Fruit fly (Drosophila melanogaster): Measurements from ENCODE around the gene IP3K1.

Gene IP3K1

DNA sequence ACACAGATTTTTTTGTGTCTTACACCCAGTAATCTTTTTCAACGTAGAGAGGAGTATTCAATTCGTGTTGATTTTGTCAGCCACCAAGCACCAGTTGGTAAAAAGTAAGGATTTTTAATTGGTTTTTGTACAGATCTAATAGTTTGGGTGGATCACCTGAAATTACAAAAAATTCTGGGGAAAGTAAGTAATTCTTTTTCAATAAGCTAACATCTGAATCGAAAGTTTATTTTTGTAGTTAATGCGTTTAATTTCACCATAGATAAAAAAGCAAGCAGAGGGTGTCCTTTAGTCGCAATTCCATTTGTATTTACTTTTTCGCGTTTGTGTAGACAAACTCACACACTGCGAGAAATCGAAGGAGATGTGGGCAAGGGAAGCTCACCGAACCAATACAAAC is 27.4 kb upstream of the IP3K1 start:
- TF ChIP-seq CG34367 (tag; optimal IDR thresholded peaks at IDR 0.05) (no peak), CG14655 (GFP tag; optimal IDR thresholded peaks at IDR 0.05) (peak; percentile 13), CG15710 (tag; optimal IDR thresholded peaks at IDR 0.05) (peak; percentile 30), CG8159 (tag; optimal IDR thresholded peaks at IDR 0.05) (peak; percentile 37), CG13204 (GFP tag; optimal IDR thresholded peaks at IDR 0.05) (no peak)

DNA sequence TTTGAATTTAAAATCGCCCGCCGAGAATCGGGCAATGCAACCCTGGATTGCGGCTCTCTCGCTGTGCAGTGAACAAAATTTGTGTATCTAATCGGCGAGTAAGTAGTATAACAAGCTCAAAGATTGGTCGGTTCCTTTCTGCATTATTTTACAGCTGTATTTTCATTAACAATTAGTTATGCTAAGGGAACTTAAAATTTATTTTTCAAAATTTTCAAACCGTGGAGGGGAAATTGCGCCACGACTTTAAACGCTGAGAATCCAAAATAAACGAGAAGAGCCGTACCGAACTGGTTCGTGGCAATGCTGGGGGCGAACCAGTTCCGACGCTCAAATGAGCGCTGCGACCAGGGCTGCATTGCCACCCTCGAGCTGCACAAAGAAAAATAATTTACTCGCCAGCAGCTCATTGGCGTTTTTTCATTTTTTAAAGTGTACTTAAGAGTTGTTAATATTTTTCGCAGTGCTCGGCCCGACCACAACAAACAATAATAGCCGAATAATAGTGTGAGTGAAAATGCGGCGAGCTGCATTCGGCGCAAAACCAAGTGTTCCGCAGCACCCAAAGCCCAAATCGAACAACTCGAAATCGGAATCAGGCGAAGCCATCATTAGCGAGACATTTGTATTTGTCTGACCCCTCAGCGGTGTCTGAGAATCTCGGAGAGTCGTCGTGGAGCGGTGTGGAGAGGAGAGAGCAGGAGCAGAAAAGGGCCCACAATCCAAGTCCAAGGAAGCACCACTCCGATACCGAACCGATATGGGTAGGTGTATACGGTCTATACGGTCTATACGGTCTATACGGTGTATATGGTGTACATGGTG is 24.0 kb upstream of the IP3K1 start, which contains the start of gene zf30C:
Gene zf30C (plus strand): TSS at position 353 of the 825 bp plus-strand sequence.
- TF ChIP-seq Snoo (tag; optimal IDR thresholded peaks at IDR 0.05) (peak; percentile 78), Pif1A (GFP tag; optimal IDR thresholded peaks at IDR 0.05) (peak; percentile 94), CG9948 (tag; optimal IDR thresholded peaks at IDR 0.05) (peak; percentile 62), CG34367 (tag; optimal IDR thresholded peaks at IDR 0.05) (peak; percentile 56), Pif1B (GFP tag; optimal IDR thresholded peaks at IDR 0.05) (peak; percentile 85), rn (GFP tag; IDR thresholded peaks at IDR 0.05) (peak; percentile 85), CG15710 (tag; optimal IDR thresholded peaks at IDR 0.05) (peak; percentile 51), CG14655 (GFP tag; optimal IDR thresholded peaks at IDR 0.05) (peak; percentile 80), Ets98B (GFP tag; IDR thresholded peaks at IDR 0.05) (peak; percentile 90), CG13204 (GFP tag; optimal IDR thresholded peaks at IDR 0.05) (no peak), CG32121 (GFP tag; IDR thresholded peaks at IDR 0.05) (peak; percentile 82), D1 (tag; optimal IDR thresholded peaks at IDR 0.05) (peak; percentile 37), CG4496 (GFP tag; IDR thresholded peaks at IDR 0.05) (peak; percentile 89), CG8301 (tag; optimal IDR thresholded peaks at IDR 0.05) (peak; percentile 71), CG8159 (tag; optimal IDR thresholded peaks at IDR 0.05) (peak; percentile 73), CG17806 (tag; optimal IDR thresholded peaks at IDR 0.05) (peak; percentile 70), fd96Ca (GFP tag; IDR thresholded peaks at IDR 0.05) (peak; percentile 89), CG12605 (GFP tag; IDR thresholded peaks at IDR 0.05) (peak; percentile 73; the same call in 1 of the 2 replicates), EcR (GFP tag; optimal IDR thresholded peaks at IDR 0.05) (no peak), CG10348 (GFP tag; IDR thresholded peaks at IDR 0.05) (peak; percentile 64; the same call in 1 of the 2 replicates), gl (tag; optimal IDR thresholded peaks at IDR 0.05) (no peak)

DNA sequence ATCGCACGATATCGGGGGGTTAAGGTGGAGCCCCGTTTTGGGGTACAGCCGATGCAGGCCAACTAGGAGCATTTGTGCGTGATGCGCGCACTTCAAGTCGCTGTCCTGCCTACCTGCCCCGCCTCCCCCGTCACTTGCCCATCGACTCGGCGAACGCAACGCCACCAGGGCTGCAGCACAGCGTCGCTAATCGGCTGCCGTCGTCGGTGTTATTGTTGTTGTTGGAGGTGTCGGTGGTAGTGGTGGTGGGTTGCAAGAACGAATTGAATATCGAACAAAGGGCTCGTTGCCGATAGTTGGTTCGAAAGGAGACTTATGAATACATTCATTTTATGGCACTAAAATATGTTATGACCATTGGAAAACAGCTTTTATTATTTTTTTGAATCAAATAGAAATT is 23.3 kb upstream of the IP3K1 start:
- TF ChIP-seq Pif1B (GFP tag; optimal IDR thresholded peaks at IDR 0.05) (peak; percentile 15), fd96Ca (GFP tag; IDR thresholded peaks at IDR 0.05) (peak; percentile 87), rn (GFP tag; IDR thresholded peaks at IDR 0.05) (peak; percentile 34; the same call in 1 of the 2 replicates), CG4496 (GFP tag; IDR thresholded peaks at IDR 0.05) (peak; percentile 51), gl (tag; optimal IDR thresholded peaks at IDR 0.05) (no peak), Ets98B (GFP tag; IDR thresholded peaks at IDR 0.05) (peak; percentile 68), CG12605 (GFP tag; IDR thresholded peaks at IDR 0.05) (peak; percentile 33; the same call in 1 of the 2 replicates), CG15710 (tag; optimal IDR thresholded peaks at IDR 0.05) (peak; percentile 35), CG13204 (GFP tag; optimal IDR thresholded peaks at IDR 0.05) (no peak), CG8159 (tag; optimal IDR thresholded peaks at IDR 0.05) (no peak), CG17806 (tag; optimal IDR thresholded peaks at IDR 0.05) (no peak), CG14655 (GFP tag; optimal IDR thresholded peaks at IDR 0.05) (no peak), CG10348 (GFP tag; IDR thresholded peaks at IDR 0.05) (no peak), CG8301 (tag; optimal IDR thresholded peaks at IDR 0.05) (no peak), CG32121 (GFP tag; IDR thresholded peaks at IDR 0.05) (peak; percentile 63), CG34367 (tag; optimal IDR thresholded peaks at IDR 0.05) (no peak), Snoo (tag; optimal IDR thresholded peaks at IDR 0.05) (peak; percentile 2), EcR (GFP tag; optimal IDR thresholded peaks at IDR 0.05) (peak; percentile 45), D1 (tag; optimal IDR thresholded peaks at IDR 0.05) (no peak), CG9948 (tag; optimal IDR thresholded peaks at IDR 0.05) (no peak), Pif1A (GFP tag; optimal IDR thresholded peaks at IDR 0.05) (no peak)

DNA sequence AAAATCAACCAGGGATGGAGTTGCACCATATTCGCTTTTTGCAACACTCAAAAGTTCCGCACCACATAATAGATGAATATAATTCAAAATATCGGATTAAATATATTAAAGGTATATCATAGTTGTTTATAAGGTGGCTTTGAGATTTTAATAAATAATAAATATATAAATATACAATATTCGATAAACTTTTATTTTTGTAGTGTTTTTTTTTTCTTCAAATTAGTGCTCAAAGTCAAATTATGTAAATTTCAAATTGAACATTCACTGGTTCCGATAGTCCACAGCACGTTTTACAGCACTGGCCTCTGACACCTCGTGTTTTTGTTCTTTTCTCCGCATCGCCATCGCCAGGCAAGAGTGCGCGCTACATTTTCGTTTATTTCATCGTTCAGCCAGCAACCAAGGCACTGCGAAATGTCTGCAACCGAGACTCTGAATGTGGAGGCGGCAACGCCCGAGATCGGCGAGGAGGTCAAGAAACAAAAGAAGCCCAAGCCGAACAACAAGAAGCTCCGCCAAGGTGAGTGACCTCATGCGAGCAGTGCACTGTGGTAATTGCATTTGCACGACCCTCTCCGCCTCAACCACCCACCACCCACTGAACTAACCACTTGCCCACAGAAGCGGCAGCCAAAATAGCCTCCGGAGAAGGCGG is 18.8 kb upstream of the IP3K1 start, which contains the start of the genes Taf11 and und:
Gene Taf11 (minus strand): TSS at position 51 of the 658 bp plus-strand sequence.
Gene und (plus strand): TSS at position 158 of the 658 bp plus-strand sequence.
- TF ChIP-seq fd96Ca (GFP tag; IDR thresholded peaks at IDR 0.05) (no peak), CG13204 (GFP tag; optimal IDR thresholded peaks at IDR 0.05) (no peak), CG9948 (tag; optimal IDR thresholded peaks at IDR 0.05) (no peak), EcR (GFP tag; optimal IDR thresholded peaks at IDR 0.05) (peak; percentile 99), CG10348 (GFP tag; IDR thresholded peaks at IDR 0.05) (no peak)

- TF ChIP-seq CG34367 (tag; optimal IDR thresholded peaks at IDR 0.05) (no peak), CG14655 (GFP tag; optimal IDR thresholded peaks at IDR 0.05) (no peak), Pif1A (GFP tag; optimal IDR thresholded peaks at IDR 0.05) (no peak), CG4496 (GFP tag; IDR thresholded peaks at IDR 0.05) (no peak), CG9948 (tag; optimal IDR thresholded peaks at IDR 0.05) (no peak), Pif1B (GFP tag; optimal IDR thresholded peaks at IDR 0.05) (no peak), Snoo (tag; optimal IDR thresholded peaks at IDR 0.05) (no peak), EcR (GFP tag; optimal IDR thresholded peaks at IDR 0.05) (no peak), CG8301 (tag; optimal IDR thresholded peaks at IDR 0.05) (no peak), gl (tag; optimal IDR thresholded peaks at IDR 0.05) (no peak), CG12605 (GFP tag; IDR thresholded peaks at IDR 0.05) (no peak), rn (GFP tag; IDR thresholded peaks at IDR 0.05) (no peak), Ets98B (GFP tag; IDR thresholded peaks at IDR 0.05) (no peak), CG8159 (tag; optimal IDR thresholded peaks at IDR 0.05) (no peak)
Observed at dm6 chr2L:9766758-9767157, 15.4 kb upstream of the IP3K1 start, which contains the start of gene CG4017. TSS of gene CG4017 (plus strand) at chr2L:9767058.
